Fruit fly (Drosophila melanogaster): Measurements from ENCODE around the gene Gcn5.

Gene Gcn5

dm6 chr3L:12490418-12491035, 33.3 kb downstream of the Gcn5 start, which contains the start of gene CG10660:
Gene CG10660, minus strand, starts transcription at chr3L:12490676.
- peak; percentile 84 for TF ChIP-seq noc (tag; optimal IDR thresholded peaks at IDR 0.05)

- no peak for TF ChIP-seq noc (tag; optimal IDR thresholded peaks at IDR 0.05)
These were observed 33.9 kb downstream of the Gcn5 start for dm6 chr3L:12489952-12490351.

dm6 chr3L:12486175-12486574, 37.6 kb downstream of the Gcn5 start:
- no peak for TF ChIP-seq noc (tag; optimal IDR thresholded peaks at IDR 0.05)

- TF ChIP-seq noc (tag; optimal IDR thresholded peaks at IDR 0.05) = no peak
These were observed 38.9 kb downstream of the Gcn5 start, which contains the start of gene CG10663 for dm6 chr3L:12484948-12485347. Gene CG10663, minus strand, starts transcription at chr3L:12485035.

dm6 chr3L:12484464-12484863, 39.4 kb downstream of the Gcn5 start:
- no peak for TF ChIP-seq noc (tag; optimal IDR thresholded peaks at IDR 0.05)

dm6 chr3L:12482917-12483316, 40.9 kb downstream of the Gcn5 start:
- TF ChIP-seq noc (tag; optimal IDR thresholded peaks at IDR 0.05) = peak; percentile 9

dm6 chr3L:12482246-12482645, 41.6 kb downstream of the Gcn5 start, which contains the start of gene CG33725:
Gene CG33725, plus strand, starts transcription at chr3L:12482609.
- TF ChIP-seq noc (tag; optimal IDR thresholded peaks at IDR 0.05) = no peak

- no peak for TF ChIP-seq noc (tag; optimal IDR thresholded peaks at IDR 0.05)
These were observed 45.6 kb downstream of the Gcn5 start for dm6 chr3L:12478229-12478628.

- TF ChIP-seq noc (tag; optimal IDR thresholded peaks at IDR 0.05) = no peak
These were observed 52.3 kb downstream of the Gcn5 start, which contains the start of gene CG10616 for dm6 chr3L:12471471-12471978. Gene CG10616, plus strand, starts transcription at chr3L:12471728.
